Fruit fly (Drosophila melanogaster) whole organism, embryonic: ENCODE results near the gene Plzf.

ENCODE experiments used
- Asciz ChIP-seq: fragments of 200-800 bp; sonication (Bioruptor generic); optimal IDR thresholded peaks from 2 replicates; lab custom pipeline; 2017; ENCODE audit warnings: missing biosample characterization, mild to moderate bottlenecking, missing genetic modification characterization, missing genetic modification reagents
- CG10267 ChIP-seq: fragments of 200-800 bp; sonication (Bioruptor generic); optimal IDR thresholded peaks from 2 replicates; lab custom pipeline; 2018; ENCODE audit warnings: missing biosample characterization, mild to moderate bottlenecking, missing genetic modification characterization, moderate library complexity
- CG11456 ChIP-seq: fragments of 200-800 bp; sonication (Bioruptor generic); IDR thresholded peaks from 3 replicates; pipeline ENCODE4 v1.3.6; 2022; ENCODE audit warnings: missing biosample characterization, missing genetic modification characterization
- CG12071 ChIP-seq: fragments of 200-800 bp; sonication (Bioruptor generic); optimal IDR thresholded peaks from 3 replicates; lab custom pipeline; 2018; ENCODE audit warnings: missing biosample characterization, mild to moderate bottlenecking, missing genetic modification characterization
- CG12155 ChIP-seq: fragments of 200-800 bp; sonication (Bioruptor generic); optimal IDR thresholded peaks from 3 replicates; lab custom pipeline; 2016; ENCODE audit warnings: missing biosample characterization, missing genetic modification characterization
- CG31224 ChIP-seq: fragments of 200-800 bp; sonication (Bioruptor generic); IDR thresholded peaks from 2 replicates; pipeline ENCODE4 v1.3.6; 2022; ENCODE audit warnings: missing biosample characterization, missing genetic modification characterization
- CG3847 ChIP-seq: fragments of 200-800 bp; sonication (Bioruptor generic); IDR thresholded peaks from 2 replicates; pipeline ENCODE4 v1.3.6; 2022; ENCODE audit warnings: missing biosample characterization, missing genetic modification characterization
- CG42726 ChIP-seq: fragments of 200-800 bp; sonication (Bioruptor generic); IDR thresholded peaks from 2 replicates; pipeline ENCODE4 v1.3.6; 2022; ENCODE audit warnings: missing biosample characterization, missing genetic modification characterization; ENCODE audit not compliant: partially characterized antibody
- Dbx ChIP-seq: fragments of 200-800 bp; sonication (Bioruptor generic); IDR thresholded peaks from 3 replicates; pipeline ENCODE4 v1.3.6; 2022; ENCODE audit warnings: missing biosample characterization, missing genetic modification characterization
- Dfd ChIP-seq, 2 experiments: fragments of >200 bp; optimal IDR thresholded peaks; 2 replicates each; lab custom pipeline; 2017; ENCODE audit warnings: missing biosample characterization in 2 of 2, missing genetic modification characterization in 2 of 2
- Dll ChIP-seq: fragments of 200-800 bp; sonication (Bioruptor generic); IDR thresholded peaks from 4 replicates; pipeline ENCODE4 v1.3.6; 2022; ENCODE audit warnings: missing biosample characterization, missing genetic modification characterization; ENCODE audit not compliant: partially characterized antibody
- Drgx ChIP-seq: fragments of 200-800 bp; sonication (Bioruptor generic); IDR thresholded peaks from 2 replicates; pipeline ENCODE4 v1.3.6; 2022; ENCODE audit warnings: missing biosample characterization, missing genetic modification characterization
- Fer3 ChIP-seq: fragments of 200-800 bp; sonication (Bioruptor generic); optimal IDR thresholded peaks from 2 replicates; lab custom pipeline; 2018; ENCODE audit warnings: missing biosample characterization, mild to moderate bottlenecking, missing genetic modification characterization, moderate library complexity
- GATAe ChIP-seq: fragments of 200-800 bp; sonication (Bioruptor generic); conservative IDR thresholded peaks from 2 replicates; pipeline ENCODE4 v1.3.6; 2022; ENCODE audit warnings: missing biosample characterization, missing genetic modification characterization
- Hr39 ChIP-seq: fragments of >200 bp; optimal IDR thresholded peaks from 2 replicates; lab custom pipeline; 2017
- Hsf ChIP-seq: fragments of 200-800 bp; sonication (Bioruptor generic); optimal IDR thresholded peaks from 3 replicates; lab custom pipeline; 2016; ENCODE audit warnings: missing biosample characterization, missing genetic modification characterization
- MBD-R2 ChIP-seq: fragments of 200-800 bp; sonication (Bioruptor generic); IDR thresholded peaks from 2 replicates; pipeline ENCODE4 v1.3.6; 2022; ENCODE audit warnings: missing biosample characterization, missing genetic modification characterization
- MESR4 ChIP-seq: fragments of 200-800 bp; sonication (Bioruptor generic); optimal IDR thresholded peaks from 2 replicates; lab custom pipeline; 2018; ENCODE audit warnings: missing biosample characterization, mild to moderate bottlenecking, missing genetic modification characterization, moderate library complexity
- Nf-YB ChIP-seq: fragments of 200-800 bp; sonication (Bioruptor generic); optimal IDR thresholded peaks from 3 replicates; lab custom pipeline; 2019; ENCODE audit warnings: missing biosample characterization, mild to moderate bottlenecking, missing genetic modification characterization, moderate library complexity
- al ChIP-seq: fragments of 200-800 bp; sonication (Bioruptor generic); IDR thresholded peaks from 2 replicates; pipeline ENCODE4 v1.3.6; 2022; ENCODE audit warnings: missing biosample characterization, missing genetic modification characterization
- ara ChIP-seq: fragments of 200-800 bp; sonication (Bioruptor generic); IDR thresholded peaks from 2 replicates; pipeline ENCODE4 v1.3.6; 2022; ENCODE audit warnings: missing biosample characterization, missing genetic modification characterization
- bsh ChIP-seq, 2 experiments: fragments of 200-800 bp; sonication (Bioruptor generic); optimal IDR thresholded peaks; 2 replicates each; lab custom pipeline; 2017 to 2018; ENCODE audit warnings: mild to moderate bottlenecking in 2 of 2, missing biosample characterization in 2 of 2, missing genetic modification characterization in 2 of 2, moderate library complexity in 1 of 2
- chinmo ChIP-seq: fragments of 200-800 bp; sonication (Bioruptor generic); IDR thresholded peaks from 4 replicates; pipeline ENCODE4 v1.3.6; 2022; ENCODE audit warnings: missing biosample characterization, missing genetic modification characterization; ENCODE audit not compliant: partially characterized antibody
- crol ChIP-seq: fragments of 200-800 bp; sonication (Bioruptor generic); IDR thresholded peaks from 2 replicates; pipeline ENCODE4 v1.3.6; 2022; ENCODE audit warnings: missing biosample characterization, missing genetic modification characterization
- exex ChIP-seq: fragments of 200-800 bp; sonication (Bioruptor generic); optimal IDR thresholded peaks from 4 replicates; lab custom pipeline; 2018; ENCODE audit warnings: missing biosample characterization, mild to moderate bottlenecking, missing genetic modification characterization, moderate library complexity
- mld ChIP-seq: fragments of 200-800 bp; sonication (Bioruptor generic); IDR thresholded peaks from 3 replicates; pipeline ENCODE4 v1.3.6; 2022; ENCODE audit warnings: missing biosample characterization, missing genetic modification characterization; ENCODE audit not compliant: partially characterized antibody
- nerfin-2 ChIP-seq: fragments of 200-800 bp; sonication (Bioruptor generic); IDR thresholded peaks from 2 replicates; pipeline ENCODE4 v1.3.6; 2022; ENCODE audit warnings: missing biosample characterization, missing genetic modification characterization; ENCODE audit not compliant: partially characterized antibody
- nom ChIP-seq: fragments of 200-800 bp; sonication (Bioruptor generic); optimal IDR thresholded peaks from 2 replicates; lab custom pipeline; 2017; ENCODE audit warnings: missing biosample characterization, missing genetic modification characterization, mild to moderate bottlenecking, moderate library complexity, missing genetic modification reagents
- odd ChIP-seq: fragments of 200-800 bp; sonication (Bioruptor generic); optimal IDR thresholded peaks from 2 replicates; lab custom pipeline; 2017; ENCODE audit warnings: missing biosample characterization, mild to moderate bottlenecking, missing genetic modification characterization
- phol ChIP-seq: fragments of 200-800 bp; sonication (Bioruptor generic); optimal IDR thresholded peaks from 3 replicates; lab custom pipeline; 2018; ENCODE audit warnings: missing biosample characterization, mild to moderate bottlenecking, missing genetic modification characterization, moderate library complexity
- pum ChIP-seq: fragments of 200-800 bp; sonication (Bioruptor generic); optimal IDR thresholded peaks from 2 replicates; lab custom pipeline; 2016; ENCODE audit warnings: missing biosample characterization, missing genetic modification characterization
- pzg ChIP-seq: fragments of 200-800 bp; sonication (Bioruptor generic); optimal IDR thresholded peaks from 3 replicates; lab custom pipeline; 2018; ENCODE audit warnings: missing biosample characterization, mild to moderate bottlenecking, missing genetic modification characterization, moderate library complexity
- ranshi ChIP-seq: fragments of 200-800 bp; sonication (Bioruptor generic); IDR thresholded peaks from 2 replicates; pipeline ENCODE4 v1.3.6; 2022; ENCODE audit warnings: missing biosample characterization, missing genetic modification characterization
- rib ChIP-seq: fragments of 200-800 bp; sonication (Bioruptor generic); IDR thresholded peaks from 2 replicates; pipeline ENCODE4 v1.3.6; 2022; ENCODE audit warnings: missing biosample characterization, missing genetic modification characterization
- schlank ChIP-seq: fragments of 200-800 bp; sonication (Bioruptor generic); optimal IDR thresholded peaks from 2 replicates; lab custom pipeline; 2018; ENCODE audit warnings: missing biosample characterization, mild to moderate bottlenecking, missing genetic modification characterization
- sisA ChIP-seq: fragments of 200-800 bp; sonication (Bioruptor generic); IDR thresholded peaks from 2 replicates; pipeline ENCODE4 v1.3.6; 2022; ENCODE audit warnings: missing biosample characterization, missing genetic modification characterization
- tap ChIP-seq: fragments of 200-800 bp; optimal IDR thresholded peaks from 3 replicates; lab custom pipeline; 2019; ENCODE audit warnings: missing biosample characterization, mild to moderate bottlenecking, missing genetic modification characterization, moderate library complexity
- z ChIP-seq: fragments of 200-800 bp; sonication (Bioruptor generic); IDR thresholded peaks from 3 replicates; pipeline ENCODE4 v1.3.6; 2022; ENCODE audit warnings: missing biosample characterization, missing genetic modification characterization

Gene Plzf

dm6 chr2L:12020735-12021134 lies 28.0 kb downstream of the Plzf start, which contains the start of gene Wdr81 (continued):
- TF ChIP-seq CG12155 (GFP tag; lab: Kevin White, UChicago): no peak
- TF ChIP-seq Dbx (GFP tag; lab: Robert Waterston, UW): no peak
- no peak for TF ChIP-seq Fer3 (tag; lab: Kevin White, UChicago)
- peak; percentile 58 for TF ChIP-seq MBD-R2 (GFP tag; lab: Robert Waterston, UW)
- TF ChIP-seq ranshi (GFP tag; lab: Robert Waterston, UW): no peak
- TF ChIP-seq exex: no peak
- TF ChIP-seq odd (GFP tag; lab: Kevin White, UChicago): no peak
- no peak for TF ChIP-seq Nf-YB (GFP tag; lab: Kevin White, UChicago)
- TF ChIP-seq Drgx (GFP tag; lab: Robert Waterston, UW): no peak
- peak; percentile 47; the same call in 2 of the 4 replicates for TF ChIP-seq Dll (GFP tag; lab: Robert Waterston, UW)
- no peak for TF ChIP-seq Asciz (GFP tag; lab: Kevin White, UChicago)
- TF ChIP-seq CG12071 (GFP tag; lab: Kevin White, UChicago): no peak
- no peak for TF ChIP-seq z
- no peak for TF ChIP-seq schlank (tag; lab: Kevin White, UChicago)
- no peak for TF ChIP-seq pum
- peak; percentile 17 for TF ChIP-seq CG10267 (tag; lab: Kevin White, UChicago)
- no peak for TF ChIP-seq CG3847 (GFP tag; lab: Robert Waterston, UW)
- peak; percentile 68 for TF ChIP-seq pzg
- TF ChIP-seq nerfin-2 (GFP tag; lab: Robert Waterston, UW): no peak
- no peak for TF ChIP-seq phol (tag; lab: Kevin White, UChicago)
- TF ChIP-seq al (GFP tag; lab: Robert Waterston, UW): no peak
- TF ChIP-seq CG11456: no peak
- no peak for TF ChIP-seq CG42726 (GFP tag; lab: Robert Waterston, UW)
- peak; percentile 68 for TF ChIP-seq rib (GFP tag; lab: Robert Waterston, UW)
- no peak for TF ChIP-seq ara (GFP tag; lab: Robert Waterston, UW)
- peak; percentile 61 for TF ChIP-seq MESR4 (GFP tag; lab: Kevin White, UChicago)
- TF ChIP-seq mld (GFP tag; lab: Robert Waterston, UW): no peak
- no peak for TF ChIP-seq Hsf

- 0 out of 2 replicates have a peak, but pooled peaks have one; percentile 11 for TF ChIP-seq sisA (GFP tag; lab: Robert Waterston, UW)
- no peak for TF ChIP-seq tap (tag; lab: Kevin White, UChicago)
- 0 out of 4 replicates have a peak, but pooled peaks have one; percentile 51 for TF ChIP-seq chinmo (GFP tag; lab: Robert Waterston, UW)
- TF ChIP-seq nom: peak; percentile 96
- peak in 1 of 2 experiments; percentile 42 for TF ChIP-seq bsh (GFP tag; optimal IDR thresholded peaks at IDR 0.05; lab: Kevin White, UChicago)
- TF ChIP-seq GATAe (GFP tag; lab: Robert Waterston, UW): no peak
- TF ChIP-seq crol (GFP tag; lab: Robert Waterston, UW): peak; percentile 44; the same call in 1 of the 2 replicates
- peak; percentile 58 for TF ChIP-seq Drgx (GFP tag; lab: Robert Waterston, UW)
- TF ChIP-seq Dfd (GFP tag; optimal IDR thresholded peaks at IDR 0.05; lab: Kevin White, UChicago): no peak
- TF ChIP-seq CG31224 (GFP tag; lab: Robert Waterston, UW): peak; percentile 63
- TF ChIP-seq Hr39 (lab: Kevin White, UChicago): peak; percentile 70
Observed at dm6 chr2L:12013741-12014393, 34.9 kb downstream of the Plzf start.
